Fruit fly (Drosophila melanogaster) whole organism, embryonic: ENCODE data around the gene CG13373.

Source experiments
- Blimp-1 ChIP-seq: fragments of 200-800 bp; sonication (Bioruptor generic); optimal IDR thresholded peaks from 3 replicates; lab custom pipeline; 2018; ENCODE audit warnings: missing biosample characterization, missing genetic modification characterization, mild to moderate bottlenecking, moderate library complexity, missing genetic modification reagents
- CG10366 ChIP-seq: fragments of 200-800 bp; sonication (Bioruptor generic); IDR thresholded peaks from 2 replicates; pipeline ENCODE4 v1.3.6; 2022; ENCODE audit warnings: missing biosample characterization, missing genetic modification characterization
- CG10431 ChIP-seq: fragments of 200-800 bp; sonication (Bioruptor generic); optimal IDR thresholded peaks from 3 replicates; lab custom pipeline; 2018; ENCODE audit warnings: missing biosample characterization, mild to moderate bottlenecking, missing genetic modification characterization
- CG11398 ChIP-seq: fragments of 200-800 bp; sonication (Bioruptor generic); optimal IDR thresholded peaks from 2 replicates; lab custom pipeline; 2016; ENCODE audit warnings: missing biosample characterization, missing genetic modification characterization
- CG11560 ChIP-seq: fragments of 200-800 bp; sonication (Bioruptor generic); IDR thresholded peaks from 3 replicates; pipeline ENCODE4 v1.3.6; 2022; ENCODE audit warnings: missing biosample characterization, missing genetic modification characterization
- CG12155 ChIP-seq: fragments of 200-800 bp; sonication (Bioruptor generic); optimal IDR thresholded peaks from 3 replicates; lab custom pipeline; 2016; ENCODE audit warnings: missing biosample characterization, missing genetic modification characterization
- CG13287 ChIP-seq: fragments of 200-800 bp; sonication (Bioruptor generic); IDR thresholded peaks from 2 replicates; pipeline ENCODE4 v1.3.6; 2022; ENCODE audit warnings: missing biosample characterization, missing genetic modification characterization; ENCODE audit not compliant: partially characterized antibody
- CG14050 ChIP-seq: fragments of 200-800 bp; sonication (Bioruptor generic); IDR thresholded peaks from 3 replicates; pipeline ENCODE4 v1.3.6; 2022; ENCODE audit warnings: missing biosample characterization, missing genetic modification characterization
- CG14441 ChIP-seq: fragments of 200-800 bp; sonication (Bioruptor generic); IDR thresholded peaks from 2 replicates; pipeline ENCODE4 v1.3.6; 2022; ENCODE audit warnings: missing biosample characterization, missing genetic modification characterization
- CG16863 ChIP-seq: fragments of 200-800 bp; sonication (Bioruptor generic); optimal IDR thresholded peaks from 3 replicates; lab custom pipeline; 2016; ENCODE audit warnings: missing biosample characterization, missing genetic modification characterization
- CG17328 ChIP-seq: fragments of 200-800 bp; sonication (Bioruptor generic); IDR thresholded peaks from 2 replicates; pipeline ENCODE4 v1.3.6; 2022; ENCODE audit warnings: missing biosample characterization, missing genetic modification characterization
- CG17802 ChIP-seq: fragments of 200-800 bp; sonication (Bioruptor generic); optimal IDR thresholded peaks from 2 replicates; lab custom pipeline; 2018; ENCODE audit warnings: missing biosample characterization, mild to moderate bottlenecking, missing genetic modification characterization, moderate library complexity
- CG18262 ChIP-seq: fragments of 200-800 bp; optimal IDR thresholded peaks from 3 replicates; lab custom pipeline; 2019; ENCODE audit warnings: missing biosample characterization, mild to moderate bottlenecking, missing genetic modification characterization, moderate library complexity
- CG18599 ChIP-seq: fragments of 200-800 bp; sonication (Bioruptor generic); optimal IDR thresholded peaks from 3 replicates; lab custom pipeline; 2017; ENCODE audit warnings: missing biosample characterization, missing genetic modification characterization, mild to moderate bottlenecking, moderate library complexity, missing genetic modification reagents
- CG30431 ChIP-seq: fragments of 200-800 bp; sonication (Bioruptor generic); optimal IDR thresholded peaks from 2 replicates; lab custom pipeline; 2017; ENCODE audit warnings: missing biosample characterization, missing genetic modification characterization
- CG34224 ChIP-seq: fragments of 200-800 bp; sonication (Bioruptor generic); IDR thresholded peaks from 3 replicates; pipeline ENCODE4 v1.3.6; 2022; ENCODE audit warnings: missing biosample characterization, missing genetic modification characterization; ENCODE audit not compliant: partially characterized antibody
- CG42726 ChIP-seq: fragments of 200-800 bp; sonication (Bioruptor generic); IDR thresholded peaks from 2 replicates; pipeline ENCODE4 v1.3.6; 2022; ENCODE audit warnings: missing biosample characterization, missing genetic modification characterization; ENCODE audit not compliant: partially characterized antibody
- CG4282 ChIP-seq: fragments of 200-800 bp; sonication (Bioruptor generic); optimal IDR thresholded peaks from 2 replicates; lab custom pipeline; 2016; ENCODE audit warnings: missing biosample characterization, missing genetic modification characterization
- CG7372 ChIP-seq: fragments of 200-800 bp; sonication (Bioruptor generic); IDR thresholded peaks from 2 replicates; pipeline ENCODE4 v1.3.6; 2022; ENCODE audit warnings: missing biosample characterization, missing genetic modification characterization
- CG8765 ChIP-seq: fragments of 200-800 bp; sonication (Bioruptor generic); IDR thresholded peaks from 2 replicates; pipeline ENCODE4 v1.3.6; 2022; ENCODE audit warnings: missing biosample characterization, missing genetic modification characterization
- Dll ChIP-seq: fragments of 200-800 bp; sonication (Bioruptor generic); IDR thresholded peaks from 4 replicates; pipeline ENCODE4 v1.3.6; 2022; ENCODE audit warnings: missing biosample characterization, missing genetic modification characterization; ENCODE audit not compliant: partially characterized antibody
- Hr39 ChIP-seq: fragments of >200 bp; optimal IDR thresholded peaks from 2 replicates; lab custom pipeline; 2017
- Hr78 ChIP-seq, 2 experiments: fragments of 200-800 bp in 1 of 2; fragments of >200 bp in 1 of 2; sonication (Bioruptor generic) in 1 of 2; optimal IDR thresholded peaks; 2 replicates each; lab custom pipeline; 2017 to 2019; ENCODE audit warnings: missing biosample characterization in 2 of 2, missing genetic modification characterization in 2 of 2, mild to moderate bottlenecking in 1 of 2, moderate library complexity in 1 of 2
- Mad ChIP-seq: fragments of 200-800 bp; sonication (Bioruptor generic); optimal IDR thresholded peaks from 2 replicates; lab custom pipeline; 2016; ENCODE audit warnings: missing biosample characterization, missing genetic modification characterization
- Max ChIP-seq: fragments of 200-800 bp; sonication (Bioruptor generic); optimal IDR thresholded peaks from 2 replicates; lab custom pipeline; 2016; ENCODE audit warnings: missing biosample characterization, mild to moderate bottlenecking, missing genetic modification characterization
- Sry-δ ChIP-seq: fragments of 200-800 bp; sonication (Bioruptor generic); optimal IDR thresholded peaks from 2 replicates; lab custom pipeline; 2016; ENCODE audit warnings: missing biosample characterization, missing genetic modification characterization
- ash1 ChIP-seq: fragments of 200-800 bp; sonication (Bioruptor generic); optimal IDR thresholded peaks from 2 replicates; lab custom pipeline; 2018; ENCODE audit warnings: missing biosample characterization, mild to moderate bottlenecking, missing genetic modification characterization
- bowl ChIP-seq: fragments of 200-800 bp; sonication (Bioruptor generic); IDR thresholded peaks from 2 replicates; pipeline ENCODE4 v1.3.6; 2022; ENCODE audit warnings: missing biosample characterization, missing genetic modification characterization
- cas ChIP-seq: fragments of 200-800 bp; sonication (Bioruptor generic); IDR thresholded peaks from 2 replicates; pipeline ENCODE4 v1.3.6; 2022; ENCODE audit warnings: missing biosample characterization, missing genetic modification characterization
- chm ChIP-seq: fragments of 200-800 bp; sonication (Bioruptor generic); IDR thresholded peaks from 2 replicates; pipeline ENCODE4 v1.3.6; 2022; ENCODE audit warnings: missing biosample characterization, missing genetic modification characterization
- ci ChIP-seq: fragments of 200-800 bp; sonication (Bioruptor generic); IDR thresholded peaks from 3 replicates; pipeline ENCODE4 v1.3.6; 2022; ENCODE audit warnings: missing biosample characterization, missing genetic modification characterization
- dati ChIP-seq: fragments of 200-800 bp; sonication (Bioruptor generic); IDR thresholded peaks from 2 replicates; pipeline ENCODE4 v1.3.6; 2022; ENCODE audit warnings: missing biosample characterization, missing genetic modification characterization
- dmrt11E ChIP-seq: fragments of 200-800 bp; sonication (Bioruptor generic); optimal IDR thresholded peaks from 3 replicates; lab custom pipeline; 2018; ENCODE audit warnings: missing biosample characterization, mild to moderate bottlenecking, missing genetic modification characterization, moderate library complexity
- dmrt99B ChIP-seq: fragments of 200-800 bp; sonication (Bioruptor generic); optimal IDR thresholded peaks from 2 replicates; lab custom pipeline; 2018; ENCODE audit warnings: missing biosample characterization, mild to moderate bottlenecking, missing genetic modification characterization, moderate library complexity
- exex ChIP-seq: fragments of 200-800 bp; sonication (Bioruptor generic); optimal IDR thresholded peaks from 4 replicates; lab custom pipeline; 2018; ENCODE audit warnings: missing biosample characterization, mild to moderate bottlenecking, missing genetic modification characterization, moderate library complexity
- gsb ChIP-seq: fragments of 200-800 bp; sonication (Bioruptor generic); IDR thresholded peaks from 2 replicates; pipeline ENCODE4 v1.3.6; 2022; ENCODE audit warnings: missing biosample characterization, missing genetic modification characterization
- hb ChIP-seq: fragments of 200-800 bp; sonication (Bioruptor generic); IDR thresholded peaks from 3 replicates; pipeline ENCODE4 v1.3.6; 2022; ENCODE audit warnings: missing biosample characterization, missing genetic modification characterization; ENCODE audit not compliant: partially characterized antibody
- hkb ChIP-seq, 2 experiments: fragments of 200-800 bp in 1 of 2; fragments of >200 bp in 1 of 2; sonication (Bioruptor generic) in 1 of 2; IDR thresholded peaks in 1 of 2; optimal IDR thresholded peaks in 1 of 2; 2 replicates each; pipeline versions ENCODE4 v1.3.6 to Lab custom; 2017 to 2022; ENCODE audit warnings: missing biosample characterization in 1 of 2, missing genetic modification characterization in 1 of 2
- jing ChIP-seq: fragments of 200-800 bp; sonication (Bioruptor generic); optimal IDR thresholded peaks from 2 replicates; lab custom pipeline; 2018; ENCODE audit warnings: missing biosample characterization, mild to moderate bottlenecking, missing genetic modification characterization
- luna ChIP-seq: fragments of 200-800 bp; sonication (Bioruptor generic); optimal IDR thresholded peaks from 2 replicates; lab custom pipeline; 2016; ENCODE audit warnings: missing biosample characterization, missing genetic modification characterization
- pan ChIP-seq, 4 experiments: fragments of >200 bp in 3 of 4; fragments of 200-800 bp in 1 of 4; sonication (Bioruptor generic) in 1 of 4; optimal IDR thresholded peaks in 3 of 4; IDR thresholded peaks in 1 of 4; 2 replicates each; pipeline versions ENCODE4 v1.3.6 to Lab custom; 2017 to 2022; ENCODE audit warnings: missing biosample characterization in 2 of 4, missing genetic modification characterization in 2 of 4, mixed read lengths in 1 of 4
- pho ChIP-seq: fragments of 200-800 bp; sonication (Bioruptor generic); optimal IDR thresholded peaks from 2 replicates; lab custom pipeline; 2016; ENCODE audit warnings: missing biosample characterization, missing genetic modification characterization
- ro ChIP-seq: fragments of 200-800 bp; sonication (Bioruptor generic); IDR thresholded peaks from 2 replicates; pipeline ENCODE4 v1.3.6; 2022; ENCODE audit warnings: missing biosample characterization, missing genetic modification characterization
- sd ChIP-seq: fragments of 200-800 bp; sonication (Bioruptor generic); optimal IDR thresholded peaks from 3 replicates; lab custom pipeline; 2018; ENCODE audit warnings: missing biosample characterization, mild to moderate bottlenecking, missing genetic modification characterization, moderate library complexity
- ssp ChIP-seq: fragments of 200-800 bp; sonication (Bioruptor generic); IDR thresholded peaks from 2 replicates; pipeline ENCODE4 v1.3.6; 2022; ENCODE audit warnings: missing biosample characterization, missing genetic modification characterization
- stwl ChIP-seq: fragments of 200-800 bp; sonication (Bioruptor generic); optimal IDR thresholded peaks from 3 replicates; lab custom pipeline; 2018; ENCODE audit warnings: missing biosample characterization, mild to moderate bottlenecking, missing genetic modification characterization, moderate library complexity
- unpg ChIP-seq: fragments of 200-800 bp; sonication (Bioruptor generic); optimal IDR thresholded peaks from 3 replicates; lab custom pipeline; 2018; ENCODE audit warnings: missing biosample characterization, mild to moderate bottlenecking, missing genetic modification characterization, moderate library complexity
- usp ChIP-seq: fragments of >200 bp; optimal IDR thresholded peaks from 2 replicates; lab custom pipeline; 2017; ENCODE audit warnings: missing biosample characterization, missing genetic modification characterization

Gene CG13373

dm6 chrX:522357-523043 lies 45.7 kb downstream of the CG13373 start (continued):
- TF ChIP-seq CG42726 (GFP tag; lab: Robert Waterston, UW) (no peak), CG7372 (GFP tag; lab: Robert Waterston, UW) (peak; percentile 60), luna (GFP tag; lab: Kevin White, UChicago) (peak; percentile 70), CG12155 (GFP tag; lab: Kevin White, UChicago) (peak; percentile 85), sd (tag; lab: Kevin White, UChicago) (peak; percentile 85), unpg (GFP tag; lab: Kevin White, UChicago) (peak; percentile 74), ro (GFP tag; lab: Robert Waterston, UW) (no peak), bowl (0 out of 2 replicates have a peak, but pooled peaks have one; percentile 38), CG10366 (GFP tag; lab: Robert Waterston, UW) (peak; percentile 84), CG17328 (peak; percentile 77), stwl (tag; lab: Kevin White, UChicago) (no peak), gsb (GFP tag; lab: Robert Waterston, UW) (peak; percentile 73), cas (GFP tag; lab: Robert Waterston, UW) (peak; percentile 84), dmrt99B (tag; lab: Kevin White, UChicago) (peak; percentile 66), Hr39 (lab: Kevin White, UChicago) (no peak), CG13287 (GFP tag; lab: Robert Waterston, UW) (no peak; the same call in 1 of the 2 replicates), CG17802 (tag; lab: Kevin White, UChicago) (peak; percentile 27), pan (optimal IDR thresholded peaks at IDR 0.05; lab: Kevin White, UChicago) (no peak), pan (GFP tag; optimal IDR thresholded peaks at IDR 0.05 in 1 of 2, IDR thresholded peaks at IDR 0.05 in 1 of 2) (peak in 1 of 2 experiments; percentile 89), CG10431 (GFP tag; lab: Kevin White, UChicago) (peak; percentile 48), CG18262 (tag; lab: Kevin White, UChicago) (peak; percentile 50), CG11560 (tag; lab: Robert Waterston, UW) (no peak; the same call in 2 of the 3 replicates), ssp (GFP tag; lab: Robert Waterston, UW) (peak; percentile 50; the same call in 1 of the 2 replicates), CG4282 (GFP tag; lab: Kevin White, UChicago) (peak; percentile 75), CG30431 (no peak), CG14441 (peak; percentile 88), CG18599 (GFP tag; lab: Kevin White, UChicago) (peak; percentile 94), usp (GFP tag; lab: Kevin White, UChicago) (no peak), CG11398 (GFP tag; lab: Kevin White, UChicago) (peak; percentile 59), chm (GFP tag; lab: Robert Waterston, UW) (peak; percentile 92), Blimp-1 (peak; percentile 63), dmrt11E (tag; lab: Kevin White, UChicago) (peak; percentile 35), jing (no peak), pho (GFP tag; lab: Kevin White, UChicago) (peak; percentile 82), ash1 (GFP tag; lab: Kevin White, UChicago) (peak; percentile 93), Mad (GFP tag; lab: Kevin White, UChicago) (peak; percentile 79), Hr78 (GFP tag; optimal IDR thresholded peaks at IDR 0.05; lab: Kevin White, UChicago) (no peak), Max (GFP tag; lab: Kevin White, UChicago) (no peak), CG16863 (GFP tag; lab: Kevin White, UChicago) (peak; percentile 72), hkb (optimal IDR thresholded peaks at IDR 0.05; lab: Kevin White, UChicago) (no peak), hkb (GFP tag; IDR thresholded peaks at IDR 0.05; lab: Robert Waterston, UW) (peak; percentile 80), Dll (no peak), dati (GFP tag; lab: Robert Waterston, UW) (peak; percentile 62), Sry-δ (GFP tag; lab: Kevin White, UChicago) (peak; percentile 26), exex (tag; lab: Kevin White, UChicago) (peak; percentile 52), CG14050 (GFP tag; lab: Robert Waterston, UW) (peak; percentile 77), ci (peak; percentile 95), CG8765 (peak; percentile 63; the same call in 1 of the 2 replicates), CG34224 (GFP tag; lab: Robert Waterston, UW) (no peak), hb (GFP tag; lab: Robert Waterston, UW) (no peak)
